Worm (Caenorhabditis elegans) whole organism, L2 larva: Measurements from ENCODE around the gene C26B2.2.

Experiments used
- lin-11 ChIP-seq: fragments of 150-350 bp; sonication (generic microtip); optimal IDR thresholded peaks from 2 replicates; lab custom pipeline; 2014; ENCODE audit warnings: missing biosample characterization, missing genetic modification characterization, inconsistent platforms, mixed read lengths
- nhr-10 ChIP-seq: sonication (generic microtip); optimal IDR thresholded peaks from 2 replicates; lab custom pipeline; 2017; ENCODE audit warnings: missing biosample characterization, missing genetic modification characterization

DNA sequence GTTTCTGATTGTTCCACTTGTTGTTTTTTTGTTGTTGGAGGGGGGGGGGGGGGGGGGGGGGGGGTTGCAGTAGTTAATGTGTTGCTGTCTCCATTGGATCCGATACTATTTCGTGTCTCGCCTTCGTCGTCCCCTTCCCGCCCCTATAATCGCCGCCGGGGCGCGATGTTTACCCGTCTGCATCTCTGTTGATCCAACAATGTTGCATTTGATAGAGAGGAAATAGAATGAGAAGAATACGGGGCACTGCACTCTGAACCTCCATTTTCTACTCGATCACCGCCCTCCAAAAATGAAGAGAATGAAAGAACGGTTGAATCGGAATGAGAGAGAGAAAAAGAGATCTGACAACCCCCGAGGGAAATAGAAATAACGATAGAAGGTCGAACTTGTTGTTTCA, 45.8 kb upstream of the C26B2.2 start:
- TF ChIP-seq lin-11 (tag; lab: Kevin White, UChicago) (no peak), nhr-10 (tag; lab: Kevin White, UChicago) (no peak)
